Worm (Caenorhabditis elegans) whole organism, L4 larva: ENCODE data around the gene F26D2.16.

Experiments used
- aly-2 ChIP-seq: sonication (generic microtip); optimal IDR thresholded peaks from 2 replicates; lab custom pipeline; 2018; ENCODE audit warnings: missing biosample characterization, missing genetic modification characterization
- ama-1 ChIP-seq: fragments of 150-350 bp; optimal IDR thresholded peaks from 2 replicates; lab custom pipeline; 2014; ENCODE audit warnings: inconsistent platforms, mixed read lengths
- ceh-62 ChIP-seq: sonication (generic microtip); optimal IDR thresholded peaks from 2 replicates; lab custom pipeline; 2017; ENCODE audit warnings: missing biosample characterization, missing genetic modification characterization
- hlh-30 ChIP-seq: sonication (generic microtip); optimal IDR thresholded peaks from 2 replicates; lab custom pipeline; 2017; ENCODE audit warnings: antibody characterized with exemption, mild to moderate bottlenecking, missing genetic modification characterization, missing compliant biosample characterization; ENCODE audit not compliant: insufficient read depth
- tag-97 ChIP-seq: fragments of 200-800 bp; sonication (Bioruptor generic); IDR thresholded peaks from 2 replicates; pipeline ENCODE4 v1.3.6; 2022; ENCODE audit warnings: missing genetic modification characterization, missing compliant biosample characterization
- tra-1 ChIP-seq: fragments of 200-800 bp; sonication (Bioruptor generic); IDR thresholded peaks from 2 replicates; pipeline ENCODE4 v1.3.6; 2022; ENCODE audit warnings: missing genetic modification reagents, missing genetic modification characterization, missing compliant biosample characterization

DNA sequence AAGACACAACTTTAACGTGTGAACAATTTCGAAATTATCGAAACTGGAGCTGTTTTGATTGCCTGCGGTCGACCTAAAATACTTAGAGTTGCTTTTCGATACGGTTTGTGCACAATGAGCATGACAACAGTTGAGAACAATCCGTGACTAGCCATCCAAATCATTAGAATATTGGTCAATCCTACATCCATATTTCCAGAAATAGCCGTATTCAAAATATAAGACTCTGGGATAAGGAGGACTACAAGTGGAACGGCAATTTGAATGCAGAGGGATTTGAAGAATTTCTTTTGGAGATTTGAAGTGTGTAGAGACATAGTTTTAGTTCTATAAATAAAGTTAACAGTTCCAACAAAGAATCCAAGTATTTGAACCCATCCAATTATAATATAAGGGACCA lies 39.7 kb upstream of the F26D2.16 start:
- TF ChIP-seq tag-97 (GFP tag; lab: Robert Waterston, UW) (no peak), hlh-30 (no peak), aly-2 (tag; lab: Kevin White, UChicago) (no peak), ceh-62 (tag; lab: Kevin White, UChicago) (no peak), tra-1 (no peak), ama-1 (lab: Kevin White, UChicago) (no peak)
